Worm (Caenorhabditis elegans): ENCODE results near the gene ttr-54.

- TF ChIP-seq unc-39 (tag; optimal IDR thresholded peaks at IDR 0.05), result no peak
- TF ChIP-seq nhr-237 (tag; optimal IDR thresholded peaks at IDR 0.05), result no peak
- TF ChIP-seq skn-1 (tag; optimal IDR thresholded peaks at IDR 0.05), result no peak
- no peak for TF ChIP-seq ztf-11 (tag; optimal IDR thresholded peaks at IDR 0.05)
- no peak for TF ChIP-seq ztf-4 (tag; optimal IDR thresholded peaks at IDR 0.05)
These were observed 50.6 kb downstream of the ttr-54 start, which contains the start of gene K04D7.6 for ce11 chrIV:10206182-10206581.
